Fruit fly (Drosophila melanogaster): ENCODE data around the gene InR.

- TF ChIP-seq svp (GFP tag) = no peak
- TF ChIP-seq Sox15 (GFP tag; optimal IDR thresholded peaks at IDR 0.05) = no peak
- no peak for TF ChIP-seq fd59A (GFP tag; optimal IDR thresholded peaks at IDR 0.05)
- no peak for TF ChIP-seq CG7368 (GFP tag; optimal IDR thresholded peaks at IDR 0.05)
- no peak for TF ChIP-seq CG34406 (GFP tag; optimal IDR thresholded peaks at IDR 0.05)
These were observed 36.5 kb downstream of the InR start for dm6 chr3R:21582637-21583036.

All from whole organism, prepupa.